Worm (Caenorhabditis elegans): ENCODE data around the gene F58A3.4.

- TF ChIP-seq tbx-7 (tag; optimal IDR thresholded peaks at IDR 0.05) (no peak), pax-1 (tag; optimal IDR thresholded peaks at IDR 0.05) (no peak), fkh-10 (GFP tag; optimal IDR thresholded peaks at IDR 0.05) (no peak), fax-1 (tag; optimal IDR thresholded peaks at IDR 0.05) (no peak), C08G9.2 (tag; optimal IDR thresholded peaks at IDR 0.05) (no peak), hlh-15 (tag; optimal IDR thresholded peaks at IDR 0.05) (no peak), F13H6.1 (tag; optimal IDR thresholded peaks at IDR 0.05) (no peak), sox-4 (tag; optimal IDR thresholded peaks at IDR 0.05) (no peak)
These were observed 39.8 kb downstream of the F58A3.4 start, which contains the start of gene K09C8.8 for ce11 chrX:10970629-10971028.
